Fruit fly (Drosophila melanogaster): ENCODE measurements around the gene RtcB.
A peak's percentile ranks its signal among the peaks of the same experiment; 100 is the strongest.

Gene RtcB

DNA sequence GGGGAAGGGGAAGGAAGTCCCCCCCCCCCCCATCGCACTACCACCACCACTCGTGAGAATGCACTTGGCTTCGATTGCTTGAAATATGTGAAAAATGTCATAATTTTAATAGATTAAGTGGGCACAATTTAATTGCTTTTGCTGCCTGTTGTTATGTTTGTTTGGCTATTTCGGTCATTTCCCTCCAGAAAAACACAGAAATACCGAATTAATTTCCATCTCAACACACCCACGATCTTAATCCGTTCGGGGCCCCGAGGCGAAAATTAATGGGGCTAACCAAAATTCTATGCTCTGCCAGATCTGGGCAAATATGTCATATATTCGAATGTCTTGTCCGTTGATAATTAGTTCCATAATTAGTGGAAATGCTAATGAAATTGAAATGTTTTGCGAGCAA lies 7.8 kb upstream of the RtcB start:
- TF ChIP-seq CG6276 (GFP tag; optimal IDR thresholded peaks at IDR 0.05): no peak
- TF ChIP-seq Eip93F (GFP tag; optimal IDR thresholded peaks at IDR 0.05): no peak
- TF ChIP-seq CG4318 (GFP tag; optimal IDR thresholded peaks at IDR 0.05): no peak
- TF ChIP-seq CG34406 (GFP tag; optimal IDR thresholded peaks at IDR 0.05): no peak
- no peak for TF ChIP-seq Hr38 (GFP tag; optimal IDR thresholded peaks at IDR 0.05)
- TF ChIP-seq dsx (GFP tag; optimal IDR thresholded peaks at IDR 0.05; ENCODE audit: poor library complexity, severe bottlenecking): no peak
- TF ChIP-seq CG6854 (GFP tag; optimal IDR thresholded peaks at IDR 0.05): no peak
- no peak for TF ChIP-seq Blimp-1 (GFP tag; optimal IDR thresholded peaks at IDR 0.05)
- TF ChIP-seq Hr4 (GFP tag; optimal IDR thresholded peaks at IDR 0.05): no peak
- TF ChIP-seq ss (GFP tag; optimal IDR thresholded peaks at IDR 0.05): no peak
- no peak for TF ChIP-seq Met (GFP tag; optimal IDR thresholded peaks at IDR 0.05)
- TF ChIP-seq CG10669 (GFP tag; optimal IDR thresholded peaks at IDR 0.05): no peak
- no peak for TF ChIP-seq Gug (GFP tag; IDR thresholded peaks at IDR 0.05)
- no peak for TF ChIP-seq Hr39 (GFP tag; optimal IDR thresholded peaks at IDR 0.05)
- TF ChIP-seq CG1621 (tag; optimal IDR thresholded peaks at IDR 0.05): no peak
- TF ChIP-seq Sox15 (GFP tag; optimal IDR thresholded peaks at IDR 0.05): no peak
- TF ChIP-seq spab (GFP tag; optimal IDR thresholded peaks at IDR 0.05): no peak
- no peak for TF ChIP-seq pdm3 (GFP tag; optimal IDR thresholded peaks at IDR 0.05)
- TF ChIP-seq topi (GFP tag; optimal IDR thresholded peaks at IDR 0.05): no peak

DNA sequence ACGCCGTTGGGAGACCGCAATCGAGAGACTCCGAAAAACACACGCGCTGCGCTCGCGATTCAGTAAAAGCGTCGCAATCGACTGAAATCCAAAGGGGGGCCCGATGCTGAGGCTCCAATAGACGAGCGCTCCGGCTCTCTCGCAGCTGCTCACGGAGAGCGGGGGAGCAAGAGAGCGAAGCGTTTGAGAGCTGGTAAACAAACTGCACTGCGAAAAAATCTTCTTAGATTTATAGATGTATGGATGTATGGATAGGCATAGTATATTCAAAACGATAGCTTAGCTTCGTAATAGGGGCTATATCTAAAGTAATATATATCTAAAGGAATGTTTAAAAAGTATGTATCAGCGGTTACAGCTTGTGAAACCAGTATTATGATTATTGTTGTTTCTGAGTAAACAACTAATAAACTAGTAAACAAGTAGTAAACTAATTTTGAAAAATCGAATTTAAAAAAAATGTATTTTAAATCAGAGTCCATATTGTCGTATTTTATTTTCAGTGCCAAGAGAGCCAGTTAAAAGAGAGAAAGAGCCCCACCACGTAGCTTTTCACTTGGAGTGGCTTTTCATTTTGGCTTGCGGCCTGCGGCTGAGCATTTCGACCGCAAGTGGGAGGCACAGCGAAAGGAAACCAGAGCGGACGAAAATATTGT lies 6.8 kb upstream of the RtcB start, which contains the start of the genes Alp12 and CG13085:
Alp12 (plus strand) TSS at position 584 of the 656 bp plus-strand sequence.
CG13085 (plus strand) TSS at position 584 of the 656 bp plus-strand sequence.
- TF ChIP-seq CG11902 (GFP tag; optimal IDR thresholded peaks at IDR 0.05) (peak; percentile 84), Lpt (GFP tag; optimal IDR thresholded peaks at IDR 0.05) (peak; percentile 99), CG6276 (GFP tag; optimal IDR thresholded peaks at IDR 0.05) (peak; percentile 99), svp (GFP tag) (peak; percentile 95), CG11294 (GFP tag; IDR thresholded peaks at IDR 0.05) (peak; percentile 97), spab (GFP tag; optimal IDR thresholded peaks at IDR 0.05) (peak; percentile 93), net (GFP tag; optimal IDR thresholded peaks at IDR 0.05) (peak; percentile 97), Eip78C (GFP tag) (peak; percentile 99), Ets96B (tag; optimal IDR thresholded peaks at IDR 0.05) (peak; percentile 88), CG15336 (GFP tag; IDR thresholded peaks at IDR 0.05) (peak; percentile 99), Eip93F (GFP tag; optimal IDR thresholded peaks at IDR 0.05) (peak; percentile 83), Hr39 (GFP tag; optimal IDR thresholded peaks at IDR 0.05) (peak; percentile 91), CG3919 (GFP tag; optimal IDR thresholded peaks at IDR 0.05) (peak; percentile 96), OdsH (GFP tag; optimal IDR thresholded peaks at IDR 0.05) (peak; percentile 97), Hr4 (GFP tag; optimal IDR thresholded peaks at IDR 0.05) (peak; percentile 98), Blimp-1 (GFP tag; optimal IDR thresholded peaks at IDR 0.05) (peak; percentile 86), CG10631 (GFP tag; optimal IDR thresholded peaks at IDR 0.05) (peak; percentile 98), CG8119 (GFP tag; IDR thresholded peaks at IDR 0.05) (peak; percentile 99), CG8632 (GFP tag; optimal IDR thresholded peaks at IDR 0.05) (peak; percentile 94), fd59A (GFP tag; optimal IDR thresholded peaks at IDR 0.05) (peak; percentile 92), pdm3 (GFP tag; optimal IDR thresholded peaks at IDR 0.05) (peak; percentile 96), cyc (GFP tag; optimal IDR thresholded peaks at IDR 0.05) (peak; percentile 89), CG6854 (GFP tag; optimal IDR thresholded peaks at IDR 0.05) (peak; percentile 90), fd85E (GFP tag; optimal IDR thresholded peaks at IDR 0.05) (peak; percentile 73), CG8319 (GFP tag; optimal IDR thresholded peaks at IDR 0.05) (peak; percentile 89), CG34406 (GFP tag; optimal IDR thresholded peaks at IDR 0.05) (peak; percentile 95), CG16779 (tag; optimal IDR thresholded peaks at IDR 0.05) (peak; percentile 95), Smox (GFP tag; optimal IDR thresholded peaks at IDR 0.05) (peak; percentile 94), CG31627 (GFP tag; optimal IDR thresholded peaks at IDR 0.05) (peak; percentile 93), topi (GFP tag; optimal IDR thresholded peaks at IDR 0.05) (peak; percentile 95), dac (GFP tag; optimal IDR thresholded peaks at IDR 0.05) (peak; percentile 94), dsx (GFP tag; optimal IDR thresholded peaks at IDR 0.05; ENCODE audit: poor library complexity, severe bottlenecking) (peak; percentile 91), esn (GFP tag; optimal IDR thresholded peaks at IDR 0.05) (peak; percentile 97), CG32006 (GFP tag; optimal IDR thresholded peaks at IDR 0.05) (peak; percentile 99), CG7368 (GFP tag; optimal IDR thresholded peaks at IDR 0.05) (peak; percentile 93), fkh (GFP tag; optimal IDR thresholded peaks at IDR 0.05) (peak; percentile 95), Hr38 (GFP tag; optimal IDR thresholded peaks at IDR 0.05) (peak; percentile 8), CG9139 (GFP tag; optimal IDR thresholded peaks at IDR 0.05) (peak; percentile 77), Ets21C (GFP tag; optimal IDR thresholded peaks at IDR 0.05) (peak; percentile 86), CG1621 (tag; optimal IDR thresholded peaks at IDR 0.05) (peak; percentile 89), Gug (GFP tag; IDR thresholded peaks at IDR 0.05) (peak; percentile 97), CG6163 (GFP tag; IDR thresholded peaks at IDR 0.05) (peak; percentile 95)

All from whole organism, prepupa.